Fruit fly (Drosophila melanogaster): ENCODE measurements around the gene CG10431.

dm6 chr2L:18936056-18936455 lies 38.5 kb upstream of the CG10431 start:
- no peak for TF ChIP-seq CG33017 (tag; optimal IDR thresholded peaks at IDR 0.05)
- TF ChIP-seq cic (GFP tag; optimal IDR thresholded peaks at IDR 0.05), result peak; percentile 2
- peak; percentile 39 for TF ChIP-seq Clk (GFP tag; optimal IDR thresholded peaks at IDR 0.05)
- TF ChIP-seq CG7045 (GFP tag; optimal IDR thresholded peaks at IDR 0.05), result no peak

Measured in whole organism, adult.